Worm (Caenorhabditis elegans) whole organism, L4 larva: ENCODE results near the gene rab-19.

Experiments used
- D1046.2 ChIP-seq: fragments of 200-800 bp; sonication (Bioruptor generic); IDR thresholded peaks from 2 replicates; pipeline ENCODE4 v1.3.6; 2022; ENCODE audit warnings: missing genetic modification characterization, missing compliant biosample characterization
- F10B5.3 ChIP-seq: sonication (generic microtip); optimal IDR thresholded peaks from 2 replicates; lab custom pipeline; 2016; ENCODE audit warnings: mild to moderate bottlenecking, missing genetic modification characterization, missing compliant biosample characterization
- F37D6.2 ChIP-seq: sonication (generic microtip); optimal IDR thresholded peaks from 2 replicates; lab custom pipeline; 2016; ENCODE audit warnings: mild to moderate bottlenecking, missing genetic modification characterization, missing compliant biosample characterization
- F49E8.2 ChIP-seq: sonication (generic microtip); optimal IDR thresholded peaks from 2 replicates; lab custom pipeline; 2016; ENCODE audit warnings: missing compliant biosample characterization, mild to moderate bottlenecking, missing genetic modification characterization, borderline replicate concordance
- R02D3.7 ChIP-seq: fragments of 150-350 bp; sonication (generic microtip); optimal IDR thresholded peaks from 3 replicates; lab custom pipeline; 2014; ENCODE audit warnings: missing biosample characterization, missing genetic modification characterization
- aha-1 ChIP-seq: fragments of 150-350 bp; peaks from one replicate; lab custom pipeline; 2014; ENCODE audit warnings: missing biosample characterization, missing genetic modification characterization
- aly-2 ChIP-seq: sonication (generic microtip); optimal IDR thresholded peaks from 2 replicates; lab custom pipeline; 2018; ENCODE audit warnings: missing biosample characterization, missing genetic modification characterization
- ama-1 ChIP-seq: fragments of 150-350 bp; optimal IDR thresholded peaks from 2 replicates; lab custom pipeline; 2014; ENCODE audit warnings: inconsistent platforms, mixed read lengths
- daf-12 ChIP-seq: fragments of 150-350 bp; optimal IDR thresholded peaks from 2 replicates; lab custom pipeline; 2014; ENCODE audit warnings: missing biosample characterization, missing genetic modification reagents, missing genetic modification characterization
- daf-16 ChIP-seq, 3 experiments: sonication (generic microtip); optimal IDR thresholded peaks; 2 replicates each; lab custom pipeline; 2016 to 2017; ENCODE audit warnings: missing genetic modification characterization in 3 of 3, missing genetic modification reagents in 3 of 3, mild to moderate bottlenecking in 2 of 3, missing compliant biosample characterization in 2 of 3, missing biosample characterization in 1 of 3, moderate library complexity in 1 of 3
- daf-19 ChIP-seq: fragments of 200-800 bp; sonication (Bioruptor generic); conservative IDR thresholded peaks from 2 replicates; pipeline ENCODE4 v1.3.6; 2022; ENCODE audit warnings: missing genetic modification characterization, missing compliant biosample characterization
- dmd-6 ChIP-seq: fragments of 200-800 bp; sonication (Bioruptor generic); IDR thresholded peaks from 2 replicates; pipeline ENCODE4 v1.3.6; 2022; ENCODE audit warnings: missing genetic modification reagents, missing genetic modification characterization, missing compliant biosample characterization
- dve-1 ChIP-seq: sonication (generic microtip); optimal IDR thresholded peaks from 2 replicates; lab custom pipeline; 2017; ENCODE audit warnings: antibody characterized with exemption, mild to moderate bottlenecking, missing genetic modification characterization, missing compliant biosample characterization; ENCODE audit not compliant: insufficient read depth
- fkh-10 ChIP-seq: fragments of 150-350 bp; optimal IDR thresholded peaks from 2 replicates; lab custom pipeline; 2014; ENCODE audit warnings: missing biosample characterization, missing genetic modification reagents, missing genetic modification characterization
- fos-1 ChIP-seq: fragments of 150-350 bp; optimal IDR thresholded peaks from 2 replicates; lab custom pipeline; 2014; ENCODE audit warnings: missing biosample characterization, missing genetic modification characterization
- hif-1 ChIP-seq, 2 experiments: sonication (generic microtip); optimal IDR thresholded peaks; 2 replicates each; lab custom pipeline; 2016 to 2017; ENCODE audit warnings: missing compliant biosample characterization in 2 of 2, missing genetic modification characterization in 2 of 2, missing genetic modification reagents in 2 of 2, missing genotype in 2 of 2, mild to moderate bottlenecking in 1 of 2
- hlh-11 ChIP-seq: fragments of 200-800 bp; sonication (Bioruptor generic); optimal IDR thresholded peaks from 2 replicates; lab custom pipeline; 2018; ENCODE audit warnings: mild to moderate bottlenecking, missing genetic modification characterization, missing compliant biosample characterization
- hlh-30 ChIP-seq: sonication (generic microtip); optimal IDR thresholded peaks from 2 replicates; lab custom pipeline; 2017; ENCODE audit warnings: antibody characterized with exemption, mild to moderate bottlenecking, missing genetic modification characterization, missing compliant biosample characterization; ENCODE audit not compliant: insufficient read depth
- hmg-1.1 ChIP-seq: fragments of 200-800 bp; sonication (Bioruptor generic); IDR thresholded peaks from 2 replicates; pipeline ENCODE4 v1.3.6; 2022; ENCODE audit warnings: missing genetic modification reagents, missing genetic modification characterization, missing compliant biosample characterization
- lim-7 ChIP-seq: fragments of 200-800 bp; sonication (Bioruptor generic); IDR thresholded peaks from 2 replicates; pipeline ENCODE4 v1.3.6; 2022; ENCODE audit warnings: missing genetic modification characterization, missing compliant biosample characterization
- lin-38 ChIP-seq: fragments of 200-800 bp; sonication (Bioruptor generic); IDR thresholded peaks from 2 replicates; pipeline ENCODE4 v1.3.6; 2022; ENCODE audit warnings: missing genetic modification reagents, missing genetic modification characterization, missing compliant biosample characterization
- lir-3 ChIP-seq: sonication (generic microtip); optimal IDR thresholded peaks from 2 replicates; lab custom pipeline; 2016; ENCODE audit warnings: mild to moderate bottlenecking, missing genetic modification characterization, missing compliant biosample characterization
- lsy-2 ChIP-seq, 2 experiments: fragments of 150-350 bp in 1 of 2; sonication (generic microtip) in 1 of 2; optimal IDR thresholded peaks; 2 replicates each; lab custom pipeline; 2014 to 2017; ENCODE audit warnings: missing biosample characterization in 2 of 2, missing genetic modification characterization in 2 of 2
- mdl-1 ChIP-seq, 2 experiments: fragments of 150-350 bp in 1 of 2; sonication (generic microtip) in 1 of 2; optimal IDR thresholded peaks; 2 replicates each; lab custom pipeline; 2014 to 2017; ENCODE audit warnings: missing biosample characterization in 2 of 2, missing genetic modification characterization in 2 of 2
- mxl-2 ChIP-seq: fragments of 200-800 bp; sonication (Bioruptor generic); conservative IDR thresholded peaks from 2 replicates; pipeline ENCODE4 v1.3.6; 2022; ENCODE audit warnings: missing genetic modification reagents, missing genetic modification characterization, missing compliant biosample characterization
- nhr-102 ChIP-seq: sonication (generic microtip); optimal IDR thresholded peaks from 2 replicates; lab custom pipeline; 2016; ENCODE audit warnings: mild to moderate bottlenecking, missing genetic modification characterization, moderate library complexity, missing compliant biosample characterization
- nhr-111 ChIP-seq: fragments of 200-800 bp; sonication (Bioruptor generic); optimal IDR thresholded peaks from 2 replicates; lab custom pipeline; 2018; ENCODE audit warnings: mild to moderate bottlenecking, missing genetic modification characterization, missing compliant biosample characterization
- nhr-237 ChIP-seq: sonication (generic microtip); optimal IDR thresholded peaks from 2 replicates; lab custom pipeline; 2017; ENCODE audit warnings: missing biosample characterization, missing genetic modification characterization
- nhr-28 ChIP-seq: fragments of 150-350 bp; optimal IDR thresholded peaks from 2 replicates; lab custom pipeline; 2014; ENCODE audit warnings: missing biosample characterization, missing genetic modification characterization
- nhr-48 ChIP-seq: sonication (generic microtip); optimal IDR thresholded peaks from 2 replicates; lab custom pipeline; 2016; ENCODE audit warnings: mild to moderate bottlenecking, missing genetic modification characterization, missing compliant biosample characterization
- nhr-77 ChIP-seq: fragments of 150-350 bp; optimal IDR thresholded peaks from 2 replicates; lab custom pipeline; 2014; ENCODE audit warnings: missing biosample characterization, missing genetic modification characterization
- php-3 ChIP-seq: fragments of 200-800 bp; sonication (Bioruptor generic); IDR thresholded peaks from 2 replicates; pipeline ENCODE4 v1.3.6; 2022; ENCODE audit warnings: missing genetic modification reagents, missing genetic modification characterization, missing compliant biosample characterization
- pqm-1 ChIP-seq: sonication (generic microtip); optimal IDR thresholded peaks from 2 replicates; lab custom pipeline; 2017; ENCODE audit warnings: missing biosample characterization, missing genetic modification characterization
- tra-1 ChIP-seq: fragments of 200-800 bp; sonication (Bioruptor generic); IDR thresholded peaks from 2 replicates; pipeline ENCODE4 v1.3.6; 2022; ENCODE audit warnings: missing genetic modification reagents, missing genetic modification characterization, missing compliant biosample characterization
- unc-130 ChIP-seq: sonication (generic microtip); optimal IDR thresholded peaks from 2 replicates; lab custom pipeline; 2016; ENCODE audit warnings: missing genetic modification reagents, missing genetic modification characterization, missing compliant biosample characterization
- unc-62 ChIP-seq, 3 experiments: fragments of 150-350 bp in 1 of 3; sonication (generic microtip); optimal IDR thresholded peaks in 2 of 3; peaks in 1 of 3; 1 replicate in 1 of 3; 2 replicates in 2 of 3; lab custom pipeline; 2014 to 2017; ENCODE audit warnings: missing biosample characterization in 3 of 3, missing genetic modification characterization in 3 of 3, missing genetic modification reagents in 3 of 3, missing genotype in 1 of 3
- zag-1 ChIP-seq: fragments of 150-350 bp; optimal IDR thresholded peaks from 2 replicates; lab custom pipeline; 2014; ENCODE audit warnings: missing biosample characterization, missing genetic modification characterization
- zip-11 ChIP-seq: fragments of 200-800 bp; sonication (Bioruptor generic); IDR thresholded peaks from 2 replicates; pipeline ENCODE4 v1.3.6; 2022; ENCODE audit warnings: missing genetic modification characterization, missing compliant biosample characterization
- ztf-7 ChIP-seq: fragments of 150-350 bp; optimal IDR thresholded peaks from 2 replicates; lab custom pipeline; 2014; ENCODE audit warnings: missing biosample characterization, missing genetic modification characterization

rab-19 gene

ce11 chrIV:13400456-13401364 is 16.5 kb upstream of the rab-19 start, which contains the start of the genes memi-2 and cyp-31A5:
Gene memi-2, minus strand, starts transcription at chrIV:13400506.
Gene cyp-31A5, plus strand, starts transcription at chrIV:13401289.
- TF ChIP-seq unc-130 (GFP tag; lab: Kevin White, UChicago) (peak; percentile 19), aly-2 (tag; lab: Kevin White, UChicago) (no peak), unc-62 (GFP tag; optimal IDR thresholded peaks at IDR 0.05 in 1 of 2; lab: Kevin White, UChicago) (peak in 1 of 2 experiments; percentile 41), unc-62 (tag; optimal IDR thresholded peaks at IDR 0.05; lab: Kevin White, UChicago) (no peak)

ce11 chrIV:13398728-13399127 is 14.5 kb upstream of the rab-19 start, which contains the start of gene Y62E10A.13:
Gene Y62E10A.13, minus strand, starts transcription at chrIV:13399053.
- peak; percentile 9 for TF ChIP-seq F49E8.2 (tag; lab: Kevin White, UChicago)
- peak; percentile 42; the same call in 1 of the 2 replicates for TF ChIP-seq lin-38
- no peak for TF ChIP-seq fkh-10 (GFP tag; lab: Kevin White, UChicago)

- TF ChIP-seq D1046.2 (GFP tag; lab: Robert Waterston, UW): no peak
- no peak for TF ChIP-seq hmg-1.1
- TF ChIP-seq F10B5.3 (tag; lab: Kevin White, UChicago): no peak
- TF ChIP-seq lin-38: no peak
- TF ChIP-seq nhr-48 (tag; lab: Kevin White, UChicago): peak; percentile 61
- TF ChIP-seq zip-11 (GFP tag; lab: Robert Waterston, UW): no peak
- peak; percentile 77 for TF ChIP-seq dve-1 (tag; lab: Kevin White, UChicago)
- TF ChIP-seq hlh-11 (tag; lab: Kevin White, UChicago): peak; percentile 65
- TF ChIP-seq ztf-7: peak; percentile 21
- TF ChIP-seq mxl-2 (GFP tag; lab: Robert Waterston, UW): peak; percentile 59; the same call in 1 of the 2 replicates
- TF ChIP-seq nhr-102 (tag; lab: Kevin White, UChicago): peak; percentile 35
- TF ChIP-seq mdl-1 (tag; optimal IDR thresholded peaks at IDR 0.05; lab: Kevin White, UChicago): peak in 1 of 2 experiments; percentile 32
- no peak for TF ChIP-seq fos-1
- peak; percentile 60 for TF ChIP-seq dmd-6 (GFP tag; lab: Robert Waterston, UW)
- peak; percentile 90 for TF ChIP-seq nhr-28 (tag; lab: Kevin White, UChicago)
- no peak for TF ChIP-seq lim-7 (GFP tag; lab: Robert Waterston, UW)
- TF ChIP-seq daf-19: no peak
- no peak for TF ChIP-seq daf-12 (tag; lab: Kevin White, UChicago)
- TF ChIP-seq nhr-237: no peak
- peak; percentile 100 for TF ChIP-seq aha-1 (tag; lab: Kevin White, UChicago)
- peak; percentile 75 for TF ChIP-seq pqm-1 (tag; lab: Kevin White, UChicago)
- no peak for TF ChIP-seq lir-3
- TF ChIP-seq tra-1 (GFP tag; lab: Robert Waterston, UW): no peak
- TF ChIP-seq F37D6.2: no peak
- TF ChIP-seq nhr-77 (tag; lab: Kevin White, UChicago): no peak
- no peak for TF ChIP-seq zag-1 (tag; lab: Kevin White, UChicago)
- TF ChIP-seq hif-1 (tag; optimal IDR thresholded peaks at IDR 0.05; lab: Kevin White, UChicago): peak; percentile 93 to 98
- TF ChIP-seq R02D3.7 (tag; lab: Kevin White, UChicago): no peak
- no peak for TF ChIP-seq daf-16 (GFP tag; optimal IDR thresholded peaks at IDR 0.05; lab: Kevin White, UChicago)
- peak; percentile 97 for TF ChIP-seq daf-16 (tag; optimal IDR thresholded peaks at IDR 0.05; lab: Kevin White, UChicago)
- peak; percentile 64 for TF ChIP-seq hlh-30
- no peak for TF ChIP-seq nhr-111 (GFP tag; lab: Kevin White, UChicago)
- peak; percentile 52; the same call in 1 of the 2 replicates for TF ChIP-seq php-3 (GFP tag; lab: Robert Waterston, UW)
- peak in 1 of 2 experiments; percentile 16 for TF ChIP-seq lsy-2 (tag; optimal IDR thresholded peaks at IDR 0.05; lab: Kevin White, UChicago)
- no peak for TF ChIP-seq ama-1 (lab: Kevin White, UChicago)
Measured at ce11 chrIV:13396375-13396774, 12.2 kb upstream of the rab-19 start.
